Fruit fly (Drosophila melanogaster): ENCODE measurements around the gene CG13398.

Gene CG13398

DNA sequence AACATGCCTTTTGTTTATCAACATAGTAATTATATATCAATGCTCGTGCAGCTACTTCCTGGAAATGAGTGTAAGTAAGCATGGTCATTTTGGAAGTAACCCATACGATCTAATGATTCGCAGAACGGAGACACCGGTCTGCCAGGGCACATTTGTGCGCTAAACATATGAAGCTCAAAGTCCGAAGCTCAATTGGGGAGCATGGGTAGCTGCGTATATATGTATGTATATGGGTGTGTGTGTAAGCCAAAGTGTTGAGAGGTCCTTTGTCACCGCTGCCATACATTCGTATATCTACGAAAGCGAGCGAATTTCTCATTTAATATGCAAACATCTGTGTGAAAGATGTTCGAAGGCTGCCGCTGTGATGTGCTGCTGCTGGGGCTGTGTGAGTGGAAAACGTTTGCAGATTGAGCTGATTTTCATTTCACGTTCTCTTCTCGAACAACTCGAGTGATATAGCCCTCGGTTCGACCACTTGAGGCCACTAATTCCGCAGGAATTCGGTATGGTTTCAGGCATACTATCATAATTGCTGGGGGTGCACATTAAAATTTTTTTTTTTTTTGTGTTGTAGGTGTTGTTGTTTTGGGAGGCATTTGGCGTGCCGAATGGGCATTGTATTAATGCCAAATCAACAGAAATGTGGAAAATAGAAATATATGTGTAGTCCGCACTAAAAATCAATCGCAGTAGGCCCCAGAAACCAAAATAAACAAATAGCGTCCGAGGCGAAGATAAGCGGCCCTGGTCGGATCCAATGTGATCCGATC, 3.2 kb upstream of the CG13398 start:
- no peak for TF ChIP-seq Usf (GFP tag; optimal IDR thresholded peaks at IDR 0.05)
- TF ChIP-seq pho (GFP tag; optimal IDR thresholded peaks at IDR 0.05): no peak
- no peak for TF ChIP-seq Gug (GFP tag; IDR thresholded peaks at IDR 0.05)
- TF ChIP-seq Sry-β (GFP tag; optimal IDR thresholded peaks at IDR 0.05): no peak
- peak; percentile 65 for TF ChIP-seq Med (GFP tag)
- no peak for TF ChIP-seq kah (GFP tag; optimal IDR thresholded peaks at IDR 0.05)
- TF ChIP-seq Trl (optimal IDR thresholded peaks at IDR 0.05): no peak
- no peak for TF ChIP-seq Trl (GFP tag; optimal IDR thresholded peaks at IDR 0.05)
- peak; percentile 51 for TF ChIP-seq CG5180 (GFP tag; optimal IDR thresholded peaks at IDR 0.05)
- peak; percentile 82 for TF ChIP-seq z (GFP tag; IDR thresholded peaks at IDR 0.05)
- no peak for TF ChIP-seq CG1529 (GFP tag; optimal IDR thresholded peaks at IDR 0.05)
- no peak for TF ChIP-seq rib (GFP tag; IDR thresholded peaks at IDR 0.05)
- TF ChIP-seq sd (tag; optimal IDR thresholded peaks at IDR 0.05): peak; percentile 85
- no peak for TF ChIP-seq Hsf (GFP tag; optimal IDR thresholded peaks at IDR 0.05)
- no peak for TF ChIP-seq dati (GFP tag; IDR thresholded peaks at IDR 0.05)
- no peak for TF ChIP-seq Ets65A (GFP tag)
- TF ChIP-seq pum (GFP tag; optimal IDR thresholded peaks at IDR 0.05): no peak
- no peak for TF ChIP-seq CG4730 (GFP tag; IDR thresholded peaks at IDR 0.05)
- no peak for TF ChIP-seq Hr39 (optimal IDR thresholded peaks at IDR 0.05)
- no peak for TF ChIP-seq CG2199 (GFP tag; IDR thresholded peaks at IDR 0.05)
- TF ChIP-seq cad (GFP tag; optimal IDR thresholded peaks at IDR 0.05): no peak
- TF ChIP-seq Oaz (GFP tag; IDR thresholded peaks at IDR 0.05): no peak
- TF ChIP-seq Drgx (GFP tag; IDR thresholded peaks at IDR 0.05): 0 out of 2 replicates have a peak, but pooled peaks have one; percentile 24
- TF ChIP-seq CG6175 (GFP tag; IDR thresholded peaks at IDR 0.05): no peak
- no peak for TF ChIP-seq CG13287 (GFP tag; IDR thresholded peaks at IDR 0.05; ENCODE audit: partially characterized antibody)
- peak; percentile 83 for TF ChIP-seq nom (GFP tag; optimal IDR thresholded peaks at IDR 0.05)
- no peak for TF ChIP-seq slp2 (GFP tag; optimal IDR thresholded peaks at IDR 0.05)
- no peak for TF ChIP-seq Hey (tag; optimal IDR thresholded peaks at IDR 0.05)
- no peak for TF ChIP-seq Atf-2 (GFP tag; optimal IDR thresholded peaks at IDR 0.05)
- TF ChIP-seq zfh2 (GFP tag; optimal IDR thresholded peaks at IDR 0.05): no peak
- TF ChIP-seq so (GFP tag; IDR thresholded peaks at IDR 0.05): no peak
- TF ChIP-seq dimm (GFP tag; IDR thresholded peaks at IDR 0.05): no peak
- no peak for TF ChIP-seq CG7963 (GFP tag; IDR thresholded peaks at IDR 0.05; ENCODE audit: partially characterized antibody)
- TF ChIP-seq Bdp1 (GFP tag; optimal IDR thresholded peaks at IDR 0.05): no peak
- peak; percentile 33 for TF ChIP-seq abd-A (tag; optimal IDR thresholded peaks at IDR 0.05)
- TF ChIP-seq corto (GFP tag; optimal IDR thresholded peaks at IDR 0.05): no peak
- no peak for TF ChIP-seq CG17568 (GFP tag; optimal IDR thresholded peaks at IDR 0.05)
- TF ChIP-seq sna (GFP tag; IDR thresholded peaks at IDR 0.05; ENCODE audit: partially characterized antibody): no peak
- no peak for TF ChIP-seq CG9215 (GFP tag; IDR thresholded peaks at IDR 0.05)
- peak; percentile 88 for TF ChIP-seq twi (tag; optimal IDR thresholded peaks at IDR 0.05)
- TF ChIP-seq Neu2 (GFP tag; optimal IDR thresholded peaks at IDR 0.05; ENCODE audit: borderline replicate concordance): no peak
- no peak for TF ChIP-seq CG4360 (GFP tag; IDR thresholded peaks at IDR 0.05)

- 0 out of 3 replicates have a peak, but pooled peaks have one; percentile 8 for TF ChIP-seq CG2199 (GFP tag; IDR thresholded peaks at IDR 0.05)
- TF ChIP-seq CG11247 (GFP tag; IDR thresholded peaks at IDR 0.05): no peak
These were observed 2.5 kb upstream of the CG13398 start for dm6 chr2L:8417562-8417961.

Measured in whole organism, embryonic.